Worm (Caenorhabditis elegans) whole organism, young adult: Measurements from ENCODE around the gene tag-65.
A peak's percentile ranks its signal among the peaks of the same experiment; 100 is the strongest.

Experiments
- B0336.3 ChIP-seq: fragments of 200-800 bp; sonication (Bioruptor generic); IDR thresholded peaks from 2 replicates; pipeline ENCODE4 v1.3.6; 2022; ENCODE audit warnings: missing genetic modification characterization, missing compliant biosample characterization
- C06A6.2 ChIP-seq: fragments of 200-800 bp; sonication (Bioruptor generic); conservative IDR thresholded peaks from 2 replicates; pipeline ENCODE4 v1.3.6; 2022; ENCODE audit warnings: missing genetic modification characterization, missing compliant biosample characterization
- D2030.7 ChIP-seq: fragments of 200-800 bp; sonication (Bioruptor generic); IDR thresholded peaks from 2 replicates; pipeline ENCODE4 v1.3.6; 2022; ENCODE audit warnings: missing genetic modification reagents, missing genetic modification characterization, missing compliant biosample characterization
- F49E8.2 ChIP-seq: sonication (generic microtip); optimal IDR thresholded peaks from 3 replicates; lab custom pipeline; 2017; ENCODE audit warnings: missing genetic modification characterization, mild to moderate bottlenecking, missing compliant biosample characterization, antibody characterized with exemption, moderate library complexity; ENCODE audit not compliant: insufficient read depth
- F52B5.7 ChIP-seq: sonication (generic microtip); optimal IDR thresholded peaks from 2 replicates; lab custom pipeline; 2016; ENCODE audit warnings: mild to moderate bottlenecking, missing genetic modification characterization, missing compliant biosample characterization
- F55B11.4 ChIP-seq: sonication (generic microtip); optimal IDR thresholded peaks from 2 replicates; lab custom pipeline; 2016; ENCODE audit warnings: missing compliant biosample characterization, missing genetic modification characterization, borderline replicate concordance; ENCODE audit not compliant: insufficient read depth
- K12H6.12 ChIP-seq: fragments of 200-800 bp; sonication (Bioruptor generic); optimal IDR thresholded peaks from 2 replicates; lab custom pipeline; 2018; ENCODE audit warnings: mild to moderate bottlenecking, missing genetic modification characterization, missing compliant biosample characterization
- T07F8.4 ChIP-seq: sonication (generic microtip); optimal IDR thresholded peaks from 2 replicates; lab custom pipeline; 2016; ENCODE audit warnings: mild to moderate bottlenecking, missing genetic modification characterization, moderate library complexity, missing compliant biosample characterization
- Y53F4B.3 ChIP-seq: fragments of 200-800 bp; sonication (Bioruptor generic); IDR thresholded peaks from 2 replicates; pipeline ENCODE4 v1.3.6; 2022; ENCODE audit warnings: missing genetic modification reagents, missing genetic modification characterization, missing compliant biosample characterization
- Y67H2A.10 ChIP-seq: fragments of 200-800 bp; sonication (Bioruptor generic); conservative IDR thresholded peaks from 2 replicates; pipeline ENCODE4 v1.3.6; 2022; ENCODE audit warnings: missing genetic modification reagents, missing genetic modification characterization, missing compliant biosample characterization
- aptf-3 ChIP-seq: fragments of 200-800 bp; sonication (Bioruptor generic); IDR thresholded peaks from 2 replicates; pipeline ENCODE4 v1.3.6; 2022; ENCODE audit warnings: missing genetic modification characterization, missing compliant biosample characterization
- athp-1 ChIP-seq: sonication (generic microtip); optimal IDR thresholded peaks from 2 replicates; lab custom pipeline; 2017; ENCODE audit warnings: mild to moderate bottlenecking, missing genetic modification characterization, missing compliant biosample characterization
- bed-1 ChIP-seq: fragments of 200-800 bp; sonication (Bioruptor generic); IDR thresholded peaks from 2 replicates; pipeline ENCODE4 v1.3.6; 2022; ENCODE audit warnings: missing genetic modification reagents, missing genetic modification characterization, missing compliant biosample characterization
- cebp-1 ChIP-seq, 2 experiments: fragments of 200-800 bp in 1 of 2; sonication (Bioruptor generic) in 1 of 2; sonication (generic microtip) in 1 of 2; IDR thresholded peaks in 1 of 2; optimal IDR thresholded peaks in 1 of 2; 2 replicates each; pipeline versions ENCODE4 v1.3.6 to Lab custom; 2017 to 2022; ENCODE audit warnings: missing compliant biosample characterization in 2 of 2, missing genetic modification characterization in 2 of 2, mild to moderate bottlenecking in 1 of 2, missing genetic modification reagents in 1 of 2, moderate library complexity in 1 of 2
- cebp-2 ChIP-seq: fragments of 200-800 bp; sonication (Bioruptor generic); IDR thresholded peaks from 2 replicates; pipeline ENCODE4 v1.3.6; 2022; ENCODE audit warnings: missing genetic modification characterization, missing compliant biosample characterization
- ceh-100 ChIP-seq: fragments of 200-800 bp; sonication (Bioruptor generic); IDR thresholded peaks from 2 replicates; pipeline ENCODE4 v1.3.6; 2022; ENCODE audit warnings: missing genetic modification reagents, missing genetic modification characterization, missing compliant biosample characterization
- chd-7 ChIP-seq: sonication (generic microtip); optimal IDR thresholded peaks from 2 replicates; lab custom pipeline; 2016; ENCODE audit warnings: mild to moderate bottlenecking, missing genetic modification characterization, moderate library complexity, missing compliant biosample characterization
- die-1 ChIP-seq: sonication (generic microtip); optimal IDR thresholded peaks from 2 replicates; lab custom pipeline; 2016; ENCODE audit warnings: missing genotype, mild to moderate bottlenecking, missing genetic modification characterization, missing compliant biosample characterization
- dpl-1 ChIP-seq: fragments of 150-350 bp; optimal IDR thresholded peaks from 2 replicates; lab custom pipeline; 2014; ENCODE audit warnings: missing biosample characterization, missing genetic modification reagents, missing genetic modification characterization
- egl-44 ChIP-seq: fragments of 200-800 bp; sonication (Bioruptor generic); IDR thresholded peaks from 2 replicates; pipeline ENCODE4 v1.3.6; 2022; ENCODE audit warnings: missing genetic modification reagents, missing genetic modification characterization, missing compliant biosample characterization
- ekl-4 ChIP-seq: fragments of 200-800 bp; sonication (Bioruptor generic); IDR thresholded peaks from 2 replicates; pipeline ENCODE4 v1.3.6; 2022; ENCODE audit warnings: missing genetic modification reagents, missing genetic modification characterization, missing compliant biosample characterization
- fkh-3 ChIP-seq: sonication (generic microtip); optimal IDR thresholded peaks from 2 replicates; lab custom pipeline; 2016; ENCODE audit warnings: mild to moderate bottlenecking, missing genetic modification characterization, missing compliant biosample characterization
- gei-17 ChIP-seq: fragments of 200-800 bp; sonication (Bioruptor generic); optimal IDR thresholded peaks from 2 replicates; lab custom pipeline; 2018; ENCODE audit warnings: mild to moderate bottlenecking, missing genetic modification characterization, missing compliant biosample characterization
- hmg-1.2 ChIP-seq: fragments of 200-800 bp; sonication (Bioruptor generic); IDR thresholded peaks from 2 replicates; pipeline ENCODE4 v1.3.6; 2022; ENCODE audit warnings: missing genetic modification reagents, missing genetic modification characterization, missing compliant biosample characterization
- hmg-20 ChIP-seq: fragments of 200-800 bp; sonication (Bioruptor generic); IDR thresholded peaks from 2 replicates; pipeline ENCODE4 v1.3.6; 2022; ENCODE audit warnings: missing genetic modification reagents, missing genetic modification characterization, missing compliant biosample characterization
- hsf-1 ChIP-seq: fragments of 200-800 bp; sonication (Bioruptor generic); IDR thresholded peaks from 2 replicates; pipeline ENCODE4 v1.3.6; 2022; ENCODE audit warnings: missing genetic modification reagents, missing genetic modification characterization, missing compliant biosample characterization
- lin-26 ChIP-seq: fragments of 200-800 bp; sonication (Bioruptor generic); IDR thresholded peaks from 2 replicates; pipeline ENCODE4 v1.3.6; 2022; ENCODE audit warnings: missing genetic modification reagents, missing genetic modification characterization, missing compliant biosample characterization
- lin-35 ChIP-seq, 3 experiments: fragments of 150-350 bp in 2 of 3; sonication (generic microtip) in 1 of 3; optimal IDR thresholded peaks; 2 replicates each; lab custom pipeline; 2014 to 2018; ENCODE audit warnings: missing biosample characterization in 3 of 3, missing genetic modification characterization in 3 of 3, missing genetic modification reagents in 3 of 3
- lin-54 ChIP-seq: fragments of 200-800 bp; sonication (Bioruptor generic); optimal IDR thresholded peaks from 2 replicates; lab custom pipeline; 2018; ENCODE audit warnings: mild to moderate bottlenecking, missing genetic modification characterization, missing compliant biosample characterization
- madf-6 ChIP-seq: fragments of 200-800 bp; sonication (Bioruptor generic); IDR thresholded peaks from 2 replicates; pipeline ENCODE4 v1.3.6; 2022; ENCODE audit warnings: missing genetic modification reagents, missing genetic modification characterization, missing compliant biosample characterization
- mcd-1 ChIP-seq: fragments of 200-800 bp; sonication (Bioruptor generic); IDR thresholded peaks from 2 replicates; pipeline ENCODE4 v1.3.6; 2022; ENCODE audit warnings: missing genetic modification reagents, missing genetic modification characterization, missing compliant biosample characterization
- mel-28 ChIP-seq: sonication (generic microtip); optimal IDR thresholded peaks from 2 replicates; lab custom pipeline; 2016; ENCODE audit warnings: borderline replicate concordance, mild to moderate bottlenecking, missing genetic modification characterization, missing compliant biosample characterization
- mxl-1 ChIP-seq: sonication (generic microtip); optimal IDR thresholded peaks from 2 replicates; lab custom pipeline; 2016; ENCODE audit warnings: missing genetic modification characterization, missing compliant biosample characterization
- nfya-2 ChIP-seq: fragments of 200-800 bp; sonication (Bioruptor generic); IDR thresholded peaks from 2 replicates; pipeline ENCODE4 v1.3.6; 2022; ENCODE audit warnings: missing genetic modification reagents, missing genetic modification characterization, missing compliant biosample characterization
- nfyb-1 ChIP-seq: fragments of 200-800 bp; sonication (Bioruptor generic); IDR thresholded peaks from 2 replicates; pipeline ENCODE4 v1.3.6; 2022; ENCODE audit warnings: missing genetic modification reagents, missing genetic modification characterization, missing compliant biosample characterization
- nhr-27 ChIP-seq: fragments of 200-800 bp; sonication (Bioruptor generic); optimal IDR thresholded peaks from 2 replicates; lab custom pipeline; 2018; ENCODE audit warnings: mild to moderate bottlenecking, missing genetic modification characterization, moderate library complexity, missing compliant biosample characterization
- pbrm-1 ChIP-seq: fragments of 200-800 bp; sonication (Bioruptor generic); IDR thresholded peaks from 2 replicates; pipeline ENCODE4 v1.3.6; 2022; ENCODE audit warnings: missing genetic modification reagents, missing genetic modification characterization, missing compliant biosample characterization
- pha-4 ChIP-seq: fragments of 150-350 bp; sonication (generic microtip); optimal IDR thresholded peaks from 2 replicates; lab custom pipeline; 2014; ENCODE audit warnings: missing biosample characterization, missing genetic modification reagents, missing genetic modification characterization
- sea-2 ChIP-seq: fragments of 200-800 bp; sonication (Bioruptor generic); IDR thresholded peaks from 2 replicates; pipeline ENCODE4 v1.3.6; 2022; ENCODE audit warnings: missing genetic modification characterization, missing compliant biosample characterization
- snpc-1.3 ChIP-seq: sonication (generic microtip); optimal IDR thresholded peaks from 2 replicates; lab custom pipeline; 2017; ENCODE audit warnings: missing genetic modification characterization, mild to moderate bottlenecking, missing compliant biosample characterization, antibody characterized with exemption, moderate library complexity, missing genotype, missing genetic modification reagents; ENCODE audit not compliant: insufficient read depth
- snpc-3.4 ChIP-seq: sonication (generic microtip); optimal IDR thresholded peaks from 2 replicates; lab custom pipeline; 2017; ENCODE audit warnings: missing genetic modification characterization, mild to moderate bottlenecking, missing compliant biosample characterization, antibody characterized with exemption, moderate library complexity, missing genotype, missing genetic modification reagents
- somi-1 ChIP-seq: fragments of 200-800 bp; sonication (Bioruptor generic); optimal IDR thresholded peaks from 2 replicates; lab custom pipeline; 2018; ENCODE audit warnings: mild to moderate bottlenecking, missing genetic modification characterization, missing compliant biosample characterization
- tlf-1 ChIP-seq: fragments of 200-800 bp; sonication (Bioruptor generic); optimal IDR thresholded peaks from 2 replicates; lab custom pipeline; 2018; ENCODE audit warnings: mild to moderate bottlenecking, missing genetic modification characterization, missing compliant biosample characterization
- zim-3 ChIP-seq: sonication (generic microtip); optimal IDR thresholded peaks from 2 replicates; lab custom pipeline; 2017; ENCODE audit warnings: mild to moderate bottlenecking, missing genetic modification characterization, moderate library complexity, missing compliant biosample characterization
- ztf-18 ChIP-seq: sonication (generic microtip); optimal IDR thresholded peaks from 2 replicates; lab custom pipeline; 2016; ENCODE audit warnings: missing genotype, mild to moderate bottlenecking, missing genetic modification characterization, missing compliant biosample characterization
- ztf-26 ChIP-seq: sonication (generic microtip); optimal IDR thresholded peaks from 2 replicates; lab custom pipeline; 2017; ENCODE audit warnings: missing genetic modification characterization, missing compliant biosample characterization

tag-65 gene

DNA sequence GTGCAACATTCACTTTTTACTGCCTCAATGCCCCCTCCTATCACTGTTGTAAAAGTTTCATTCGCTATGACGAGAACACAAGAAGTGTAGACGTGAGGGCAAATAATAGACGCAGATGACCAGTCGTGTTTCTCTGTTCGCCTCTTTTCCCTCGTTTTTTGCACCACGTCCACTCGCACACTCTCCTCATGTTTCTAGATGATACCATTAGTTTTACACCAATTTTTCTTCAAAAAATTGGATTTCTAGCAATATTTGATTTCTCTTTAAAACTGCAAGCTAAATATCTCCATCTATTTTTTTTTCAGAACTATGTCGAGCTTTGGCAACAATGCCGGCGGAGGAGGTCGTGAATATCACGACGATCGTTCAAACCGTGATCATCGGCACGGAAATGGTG, 13.3 kb downstream of the tag-65 start, which contains the start of gene rde-12:
Gene rde-12, plus strand, starts transcription at position 301 of the 400 bp plus-strand sequence.
- TF ChIP-seq nhr-27 (no peak), somi-1 (no peak), madf-6 (0 out of 2 replicates have a peak, but pooled peaks have one; percentile 5), mel-28 (tag; lab: Kevin White, UChicago) (no peak), F52B5.7 (tag; lab: Kevin White, UChicago) (peak; percentile 20), C06A6.2 (GFP tag; lab: Robert Waterston, UW) (no peak), sea-2 (GFP tag; lab: Robert Waterston, UW) (no peak), lin-26 (0 out of 2 replicates have a peak, but pooled peaks have one; percentile 32), hmg-20 (GFP tag; lab: Robert Waterston, UW) (no peak), zim-3 (tag; lab: Kevin White, UChicago) (no peak), T07F8.4 (tag; lab: Kevin White, UChicago) (no peak), cebp-1 (GFP tag; IDR thresholded peaks at IDR 0.05; lab: Robert Waterston, UW) (no peak), cebp-1 (tag; optimal IDR thresholded peaks at IDR 0.05; lab: Kevin White, UChicago) (peak; percentile 27), gei-17 (GFP tag; lab: Kevin White, UChicago) (no peak), egl-44 (GFP tag; lab: Robert Waterston, UW) (0 out of 2 replicates have a peak, but pooled peaks have one; percentile 16), Y53F4B.3 (GFP tag; lab: Robert Waterston, UW) (no peak), lin-54 (no peak), hmg-1.2 (GFP tag; lab: Robert Waterston, UW) (peak; percentile 41; the same call in 1 of the 2 replicates), ceh-100 (GFP tag; lab: Robert Waterston, UW) (no peak), B0336.3 (GFP tag; lab: Robert Waterston, UW) (no peak), aptf-3 (GFP tag; lab: Robert Waterston, UW) (no peak), Y67H2A.10 (GFP tag; lab: Robert Waterston, UW) (no peak)

DNA sequence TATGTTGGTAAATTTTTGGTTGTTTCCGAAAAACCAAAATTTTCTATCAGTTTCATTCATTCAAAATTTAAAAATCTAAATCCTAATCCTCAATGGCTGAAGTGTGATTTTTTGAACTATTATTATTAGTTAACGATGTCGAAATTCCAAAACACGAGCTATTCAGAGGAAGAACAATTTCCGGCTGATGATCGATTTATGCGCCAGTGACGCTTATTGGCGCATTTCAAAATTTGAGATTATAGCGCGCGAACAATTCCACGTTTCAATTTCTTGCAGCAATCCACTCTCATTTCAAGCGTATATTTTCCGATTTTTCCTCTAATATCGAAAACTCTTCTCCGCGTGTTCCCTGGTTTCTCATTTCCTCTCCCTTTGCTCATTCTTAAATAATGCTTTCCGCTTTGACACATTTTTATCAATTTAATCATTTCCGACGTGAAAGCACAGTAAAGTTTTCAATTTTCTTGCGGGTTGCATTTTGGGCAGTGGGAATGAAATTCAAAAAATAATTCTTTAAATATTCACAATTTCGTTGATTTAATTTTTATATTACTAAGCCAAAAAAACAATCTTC, 14.0 kb downstream of the tag-65 start:
- TF ChIP-seq chd-7 (tag; lab: Kevin White, UChicago) (no peak), hsf-1 (peak; percentile 23; the same call in 1 of the 2 replicates), mcd-1 (GFP tag; lab: Robert Waterston, UW) (peak; percentile 50), F55B11.4 (tag; lab: Kevin White, UChicago) (no peak), dpl-1 (GFP tag; lab: Kevin White, UChicago) (no peak), lin-35 (GFP tag; optimal IDR thresholded peaks at IDR 0.05; lab: Kevin White, UChicago) (peak in 2 of 3 experiments; percentile 12 to 73), hmg-20 (GFP tag; lab: Robert Waterston, UW) (0 out of 2 replicates have a peak, but pooled peaks have one; percentile 32), ekl-4 (GFP tag; lab: Robert Waterston, UW) (no peak), K12H6.12 (tag; lab: Kevin White, UChicago) (no peak), nfyb-1 (GFP tag; lab: Robert Waterston, UW) (no peak), lin-54 (peak; percentile 38), nfya-2 (no peak), F49E8.2 (tag; lab: Kevin White, UChicago) (peak; percentile 41), ztf-26 (tag; lab: Kevin White, UChicago) (no peak), fkh-3 (no peak), mxl-1 (tag; lab: Kevin White, UChicago) (no peak), snpc-1.3 (tag; lab: Kevin White, UChicago) (no peak), D2030.7 (GFP tag; lab: Robert Waterston, UW) (peak; percentile 68), pha-4 (tag; lab: Kevin White, UChicago) (no peak), cebp-2 (no peak), hmg-1.2 (GFP tag; lab: Robert Waterston, UW) (no peak), die-1 (tag; lab: Kevin White, UChicago) (no peak), bed-1 (GFP tag; lab: Robert Waterston, UW) (no peak), athp-1 (tag; lab: Kevin White, UChicago) (peak; percentile 53), snpc-3.4 (peak; percentile 46), pbrm-1 (GFP tag; lab: Robert Waterston, UW) (peak; percentile 60), ztf-18 (tag; lab: Kevin White, UChicago) (peak; percentile 91), cebp-1 (GFP tag; IDR thresholded peaks at IDR 0.05; lab: Robert Waterston, UW) (no peak), cebp-1 (tag; optimal IDR thresholded peaks at IDR 0.05; lab: Kevin White, UChicago) (peak; percentile 70), tlf-1 (GFP tag; lab: Kevin White, UChicago) (peak; percentile 37)
